Fruit fly (Drosophila melanogaster) whole organism, embryonic: ENCODE measurements around the gene dysf.

ENCODE experiments used
- ATbp ChIP-seq: fragments of 200-800 bp; sonication (Bioruptor generic); optimal IDR thresholded peaks from 2 replicates; lab custom pipeline; 2017; ENCODE audit warnings: missing biosample characterization, mild to moderate bottlenecking, missing genetic modification characterization, missing genetic modification reagents
- Bteb2 ChIP-seq: fragments of 200-800 bp; sonication (Bioruptor generic); optimal IDR thresholded peaks from 2 replicates; lab custom pipeline; 2016; ENCODE audit warnings: missing biosample characterization, missing genetic modification characterization
- CG10209 ChIP-seq: fragments of 200-800 bp; sonication (Bioruptor generic); optimal IDR thresholded peaks from 3 replicates; lab custom pipeline; 2017; ENCODE audit warnings: missing biosample characterization, mild to moderate bottlenecking, missing genetic modification characterization, missing genetic modification reagents
- CG10959 ChIP-seq: fragments of 200-800 bp; sonication (Bioruptor generic); IDR thresholded peaks from 2 replicates; pipeline ENCODE4 v1.3.6; 2022; ENCODE audit warnings: missing biosample characterization, missing genetic modification characterization
- CG10979 ChIP-seq: fragments of 200-800 bp; sonication (Bioruptor generic); optimal IDR thresholded peaks from 2 replicates; lab custom pipeline; 2018; ENCODE audit warnings: missing biosample characterization, mild to moderate bottlenecking, missing genetic modification characterization, moderate library complexity
- CG15479 ChIP-seq: fragments of 200-800 bp; sonication (Bioruptor generic); optimal IDR thresholded peaks from 3 replicates; lab custom pipeline; 2019; ENCODE audit warnings: missing biosample characterization, mild to moderate bottlenecking, missing genetic modification characterization, moderate library complexity
- CG15601 ChIP-seq: fragments of 200-800 bp; sonication (Bioruptor generic); optimal IDR thresholded peaks from 3 replicates; lab custom pipeline; 2019; ENCODE audit warnings: missing biosample characterization, mild to moderate bottlenecking, missing genetic modification characterization, moderate library complexity
- CG1603 ChIP-seq: fragments of 200-800 bp; sonication (Bioruptor generic); optimal IDR thresholded peaks from 2 replicates; lab custom pipeline; 2019; ENCODE audit warnings: missing biosample characterization, mild to moderate bottlenecking, missing genetic modification characterization, moderate library complexity
- CG16863 ChIP-seq: fragments of 200-800 bp; sonication (Bioruptor generic); optimal IDR thresholded peaks from 3 replicates; lab custom pipeline; 2016; ENCODE audit warnings: missing biosample characterization, missing genetic modification characterization
- CG17568 ChIP-seq: fragments of 200-800 bp; sonication (Bioruptor generic); optimal IDR thresholded peaks from 2 replicates; lab custom pipeline; 2018; ENCODE audit warnings: missing biosample characterization, mild to moderate bottlenecking, missing genetic modification characterization, moderate library complexity
- CG18619 ChIP-seq: fragments of 200-800 bp; sonication (Bioruptor generic); optimal IDR thresholded peaks from 3 replicates; lab custom pipeline; 2017; ENCODE audit warnings: missing biosample characterization, mild to moderate bottlenecking, missing genetic modification characterization
- CG18764 ChIP-seq: fragments of 200-800 bp; sonication (Bioruptor generic); optimal IDR thresholded peaks from 3 replicates; lab custom pipeline; 2016; ENCODE audit warnings: missing biosample characterization, missing genetic modification characterization
- CG2129 ChIP-seq: fragments of 200-800 bp; sonication (Bioruptor generic); IDR thresholded peaks from 2 replicates; pipeline ENCODE4 v1.3.6; 2022; ENCODE audit warnings: missing biosample characterization, missing genetic modification characterization; ENCODE audit not compliant: partially characterized antibody
- CG3726 ChIP-seq: fragments of 200-800 bp; sonication (Bioruptor generic); IDR thresholded peaks from 3 replicates; pipeline ENCODE4, ENCODE4 v1.3.6; 2022; ENCODE audit warnings: missing biosample characterization, missing genetic modification characterization
- CG4328 ChIP-seq: fragments of 200-800 bp; sonication (Bioruptor generic); optimal IDR thresholded peaks from 3 replicates; lab custom pipeline; 2017; ENCODE audit warnings: missing biosample characterization, missing genetic modification reagents, missing genetic modification characterization
- CG6683 ChIP-seq: fragments of 200-800 bp; sonication (Bioruptor generic); optimal IDR thresholded peaks from 2 replicates; lab custom pipeline; 2017; ENCODE audit warnings: missing biosample characterization, mild to moderate bottlenecking, missing genetic modification characterization, missing genetic modification reagents
- CG7372 ChIP-seq: fragments of 200-800 bp; sonication (Bioruptor generic); IDR thresholded peaks from 2 replicates; pipeline ENCODE4 v1.3.6; 2022; ENCODE audit warnings: missing biosample characterization, missing genetic modification characterization
- CG7786 ChIP-seq: fragments of 200-800 bp; sonication (Bioruptor generic); optimal IDR thresholded peaks from 2 replicates; lab custom pipeline; 2016; ENCODE audit warnings: missing biosample characterization, missing genetic modification characterization
- Camta ChIP-seq: fragments of 200-800 bp; sonication (Bioruptor generic); optimal IDR thresholded peaks from 2 replicates; lab custom pipeline; 2016; ENCODE audit warnings: missing biosample characterization, missing genetic modification characterization
- CoRest ChIP-seq: fragments of 200-800 bp; sonication (Bioruptor generic); optimal IDR thresholded peaks from 3 replicates; lab custom pipeline; 2018; ENCODE audit warnings: missing biosample characterization, mild to moderate bottlenecking, missing genetic modification characterization, moderate library complexity
- Dfd ChIP-seq, 2 experiments: fragments of >200 bp; optimal IDR thresholded peaks; 2 replicates each; lab custom pipeline; 2017; ENCODE audit warnings: missing biosample characterization in 2 of 2, missing genetic modification characterization in 2 of 2
- Drgx ChIP-seq: fragments of 200-800 bp; sonication (Bioruptor generic); IDR thresholded peaks from 2 replicates; pipeline ENCODE4 v1.3.6; 2022; ENCODE audit warnings: missing biosample characterization, missing genetic modification characterization
- Ets97D ChIP-seq: fragments of 200-800 bp; sonication (Bioruptor generic); optimal IDR thresholded peaks from 3 replicates; lab custom pipeline; 2016; ENCODE audit warnings: missing biosample characterization, missing genetic modification characterization
- GATAe ChIP-seq: fragments of 200-800 bp; sonication (Bioruptor generic); conservative IDR thresholded peaks from 2 replicates; pipeline ENCODE4 v1.3.6; 2022; ENCODE audit warnings: missing biosample characterization, missing genetic modification characterization
- Gug ChIP-seq: fragments of 200-800 bp; sonication (Bioruptor generic); IDR thresholded peaks from 4 replicates; pipeline ENCODE4 v1.3.6; 2022; ENCODE audit warnings: missing biosample characterization, missing genetic modification characterization
- Lhr ChIP-seq: fragments of 200-800 bp; sonication (Bioruptor generic); optimal IDR thresholded peaks from 3 replicates; lab custom pipeline; 2017; ENCODE audit warnings: mild to moderate bottlenecking, missing biosample characterization, missing genetic modification reagents, missing genetic modification characterization
- MTF-1 ChIP-seq: fragments of 200-800 bp; sonication (Bioruptor generic); optimal IDR thresholded peaks from 2 replicates; lab custom pipeline; 2018; ENCODE audit warnings: missing biosample characterization, mild to moderate bottlenecking, missing genetic modification characterization, borderline replicate concordance
- Meics ChIP-seq: fragments of 200-800 bp; sonication (Bioruptor generic); optimal IDR thresholded peaks from 2 replicates; lab custom pipeline; 2017; ENCODE audit warnings: missing biosample characterization, mild to moderate bottlenecking, missing genetic modification characterization
- NK7.1 ChIP-seq: fragments of 200-800 bp; sonication (Bioruptor generic); optimal IDR thresholded peaks from 3 replicates; lab custom pipeline; 2016; ENCODE audit warnings: missing biosample characterization, missing genetic modification characterization
- NfI ChIP-seq: fragments of 200-800 bp; sonication (Bioruptor generic); optimal IDR thresholded peaks from 3 replicates; lab custom pipeline; 2018; ENCODE audit warnings: missing biosample characterization, mild to moderate bottlenecking, missing genetic modification characterization, moderate library complexity
- Ptx1 ChIP-seq: fragments of 200-800 bp; sonication (Bioruptor generic); IDR thresholded peaks from 2 replicates; pipeline ENCODE4 v1.3.6; 2022; ENCODE audit warnings: missing biosample characterization, missing genetic modification characterization
- Six4 ChIP-seq: fragments of 200-800 bp; sonication (Bioruptor generic); optimal IDR thresholded peaks from 2 replicates; lab custom pipeline; 2016; ENCODE audit warnings: missing biosample characterization, missing genetic modification characterization
- Sox102F ChIP-seq: fragments of 200-800 bp; sonication (Bioruptor generic); optimal IDR thresholded peaks from 2 replicates; lab custom pipeline; 2018; ENCODE audit warnings: missing biosample characterization, mild to moderate bottlenecking, missing genetic modification characterization, moderate library complexity
- Vsx1 ChIP-seq: fragments of 200-800 bp; sonication (Bioruptor generic); optimal IDR thresholded peaks from 2 replicates; lab custom pipeline; 2017; ENCODE audit warnings: missing biosample characterization, mild to moderate bottlenecking, missing genetic modification characterization, missing genetic modification reagents
- amos ChIP-seq: fragments of 200-800 bp; sonication (Bioruptor generic); IDR thresholded peaks from 2 replicates; pipeline ENCODE4 v1.3.6; 2022; ENCODE audit warnings: missing biosample characterization, missing genetic modification characterization; ENCODE audit not compliant: partially characterized antibody
- bigmax ChIP-seq: fragments of 200-800 bp; sonication (Bioruptor generic); optimal IDR thresholded peaks from 2 replicates; lab custom pipeline; 2018; ENCODE audit warnings: missing biosample characterization, mild to moderate bottlenecking, missing genetic modification characterization
- disco-r ChIP-seq: fragments of 200-800 bp; sonication (Bioruptor generic); optimal IDR thresholded peaks from 2 replicates; lab custom pipeline; 2016; ENCODE audit warnings: missing biosample characterization, missing genetic modification characterization
- gt ChIP-seq: fragments of 200-800 bp; sonication (Bioruptor generic); IDR thresholded peaks from 2 replicates; pipeline ENCODE4 v1.3.6; 2022; ENCODE audit warnings: missing biosample characterization, missing genetic modification characterization
- insv ChIP-seq, 2 experiments: fragments of 200-800 bp; sonication (Bioruptor generic); optimal IDR thresholded peaks; 3 replicates each; lab custom pipeline; 2016 to 2018; ENCODE audit warnings: missing biosample characterization in 2 of 2, missing genetic modification characterization in 2 of 2
- ken ChIP-seq: fragments of 200-800 bp; sonication (Bioruptor generic); IDR thresholded peaks from 3 replicates; pipeline ENCODE4 v1.3.6; 2022; ENCODE audit warnings: missing biosample characterization, missing genetic modification characterization
- lmd ChIP-seq: fragments of 200-800 bp; sonication (Bioruptor generic); IDR thresholded peaks from 2 replicates; pipeline ENCODE4 v1.3.6; 2022; ENCODE audit warnings: missing biosample characterization, missing genetic modification characterization
- lola ChIP-seq, 3 experiments: fragments of >200 bp in 2 of 3; fragments of 200-800 bp in 1 of 3; sonication (Bioruptor generic) in 1 of 3; optimal IDR thresholded peaks; 2 replicates each; lab custom pipeline; 2017 to 2019; ENCODE audit warnings: missing biosample characterization in 3 of 3, missing genetic modification characterization in 3 of 3, mild to moderate bottlenecking in 1 of 3, moderate library complexity in 1 of 3
- ranshi ChIP-seq: fragments of 200-800 bp; sonication (Bioruptor generic); IDR thresholded peaks from 2 replicates; pipeline ENCODE4 v1.3.6; 2022; ENCODE audit warnings: missing biosample characterization, missing genetic modification characterization
- ro ChIP-seq: fragments of 200-800 bp; sonication (Bioruptor generic); IDR thresholded peaks from 2 replicates; pipeline ENCODE4 v1.3.6; 2022; ENCODE audit warnings: missing biosample characterization, missing genetic modification characterization
- ttk ChIP-seq: fragments of 200-800 bp; sonication (Bioruptor generic); IDR thresholded peaks from 2 replicates; pipeline ENCODE4 v2.1.2; 2022; ENCODE audit warnings: missing biosample characterization, missing genetic modification characterization
- unpg ChIP-seq: fragments of 200-800 bp; sonication (Bioruptor generic); optimal IDR thresholded peaks from 3 replicates; lab custom pipeline; 2018; ENCODE audit warnings: missing biosample characterization, mild to moderate bottlenecking, missing genetic modification characterization, moderate library complexity
- vfl ChIP-seq: fragments of 200-800 bp; sonication (Bioruptor generic); optimal IDR thresholded peaks from 2 replicates; lab custom pipeline; 2016; ENCODE audit warnings: missing biosample characterization, missing genetic modification characterization
- wdn ChIP-seq: fragments of 200-800 bp; sonication (Bioruptor generic); IDR thresholded peaks from 2 replicates; pipeline ENCODE4 v1.3.6; 2022; ENCODE audit warnings: missing biosample characterization, missing genetic modification characterization

The dysf gene

dm6 chr3R:26042131-26042885 is 56.2 kb downstream of the dysf start (continued):
- TF ChIP-seq unpg (GFP tag; lab: Kevin White, UChicago) = peak; percentile 97
- peak; percentile 93 for TF ChIP-seq CG17568 (GFP tag; lab: Kevin White, UChicago)
- peak; percentile 97 for TF ChIP-seq CG7786 (GFP tag; lab: Kevin White, UChicago)
- TF ChIP-seq CG16863 (GFP tag; lab: Kevin White, UChicago) = peak; percentile 96
- TF ChIP-seq CG3726 (GFP tag; lab: Robert Waterston, UW) = peak; percentile 96
- TF ChIP-seq CG6683 (GFP tag; lab: Kevin White, UChicago) = peak; percentile 87
- peak; percentile 89 for TF ChIP-seq CG10959 (GFP tag; lab: Robert Waterston, UW)
- peak; percentile 98 for TF ChIP-seq CG1603 (tag; lab: Kevin White, UChicago)
- TF ChIP-seq Ptx1 (GFP tag; lab: Robert Waterston, UW) = peak; percentile 98
- TF ChIP-seq vfl (GFP tag; lab: Kevin White, UChicago) = peak; percentile 94
- peak; percentile 89 for TF ChIP-seq ro (GFP tag; lab: Robert Waterston, UW)
- peak; percentile 87 for TF ChIP-seq MTF-1 (GFP tag; lab: Kevin White, UChicago)
- TF ChIP-seq lmd = peak; percentile 97
- peak; percentile 97 for TF ChIP-seq Camta (GFP tag; lab: Kevin White, UChicago)
- TF ChIP-seq CoRest (tag; lab: Kevin White, UChicago) = peak; percentile 96
- peak; percentile 96 for TF ChIP-seq CG10209
- no peak for TF ChIP-seq Vsx1
- peak; percentile 99 for TF ChIP-seq Drgx (GFP tag; lab: Robert Waterston, UW)
- TF ChIP-seq CG10979 = peak; percentile 93
- peak; percentile 98 for TF ChIP-seq Gug (GFP tag; lab: Robert Waterston, UW)
- TF ChIP-seq Dfd (GFP tag; optimal IDR thresholded peaks at IDR 0.05; lab: Kevin White, UChicago) = peak in 1 of 2 experiments; percentile 13
- TF ChIP-seq CG2129 (GFP tag; lab: Robert Waterston, UW) = no peak
- TF ChIP-seq CG18764 (GFP tag; lab: Kevin White, UChicago) = peak; percentile 96
- peak; percentile 44 for TF ChIP-seq bigmax (GFP tag; lab: Kevin White, UChicago)
- TF ChIP-seq CG7372 (GFP tag; lab: Robert Waterston, UW) = peak; percentile 95
- TF ChIP-seq Lhr (GFP tag; lab: Kevin White, UChicago) = peak; percentile 88
- TF ChIP-seq NfI (GFP tag; lab: Kevin White, UChicago) = peak; percentile 96
- TF ChIP-seq lola (GFP tag; optimal IDR thresholded peaks at IDR 0.05; lab: Kevin White, UChicago) = peak in 1 of 3 experiments; percentile 92
- peak; percentile 94 for TF ChIP-seq wdn (GFP tag; lab: Robert Waterston, UW)
- peak; percentile 96 for TF ChIP-seq ttk (GFP tag; lab: Robert Waterston, UW)
- peak; percentile 97 for TF ChIP-seq disco-r (GFP tag; lab: Kevin White, UChicago)
- peak; percentile 95 for TF ChIP-seq ATbp (GFP tag; lab: Kevin White, UChicago)
- no peak for TF ChIP-seq amos
- peak; percentile 96 for TF ChIP-seq ranshi (GFP tag; lab: Robert Waterston, UW)
- TF ChIP-seq Sox102F (GFP tag; lab: Kevin White, UChicago) = peak; percentile 98
- peak; percentile 95 for TF ChIP-seq Bteb2
- TF ChIP-seq GATAe = peak; percentile 91
- TF ChIP-seq gt (GFP tag; lab: Robert Waterston, UW) = peak; percentile 84
- peak; percentile 91 for TF ChIP-seq Ets97D (GFP tag; lab: Kevin White, UChicago)
- TF ChIP-seq CG15601 = peak; percentile 87
- TF ChIP-seq insv (GFP tag; optimal IDR thresholded peaks at IDR 0.05; lab: Kevin White, UChicago) = peak; percentile 59 to 64
- peak; percentile 97 for TF ChIP-seq ken (GFP tag; lab: Robert Waterston, UW)
- peak; percentile 78 for TF ChIP-seq CG15479 (GFP tag; lab: Kevin White, UChicago)
- TF ChIP-seq NK7.1 (GFP tag; lab: Kevin White, UChicago) = peak; percentile 95
- peak; percentile 96 for TF ChIP-seq Meics
- TF ChIP-seq CG4328 = peak; percentile 89
- TF ChIP-seq Six4 = peak; percentile 96
- peak; percentile 95 for TF ChIP-seq CG18619 (GFP tag; lab: Kevin White, UChicago)
